Worm (Caenorhabditis elegans) whole organism, early embryonic: ENCODE results near the gene srh-39.

Source experiments
- B0310.2 ChIP-seq: sonication (generic microtip); optimal IDR thresholded peaks from 2 replicates; lab custom pipeline; 2016; ENCODE audit warnings: mild to moderate bottlenecking, missing genetic modification characterization, missing compliant biosample characterization
- aly-1 ChIP-seq: sonication (generic microtip); optimal IDR thresholded peaks from 2 replicates; lab custom pipeline; 2016; ENCODE audit warnings: missing genetic modification characterization, missing compliant biosample characterization
- ama-1 ChIP-seq: fragments of 150-350 bp; optimal IDR thresholded peaks from 2 replicates; lab custom pipeline; 2014
- ceh-36 ChIP-seq: sonication (generic microtip); optimal IDR thresholded peaks from 2 replicates; lab custom pipeline; 2016; ENCODE audit warnings: missing genetic modification characterization, inconsistent platforms, missing compliant biosample characterization
- ets-7 ChIP-seq: sonication (generic microtip); optimal IDR thresholded peaks from 2 replicates; lab custom pipeline; 2016; ENCODE audit warnings: missing genotype, missing genetic modification characterization, missing compliant biosample characterization
- flt-1 ChIP-seq: fragments of 200-800 bp; sonication (Bioruptor generic); IDR thresholded peaks from 2 replicates; pipeline ENCODE4 v1.3.6; 2022; ENCODE audit warnings: missing genetic modification characterization, missing compliant biosample characterization
- hmbx-1 ChIP-seq: sonication (generic microtip); optimal IDR thresholded peaks from 2 replicates; lab custom pipeline; 2016; ENCODE audit warnings: mild to moderate bottlenecking, missing genetic modification characterization, missing compliant biosample characterization
- hmg-4 ChIP-seq: fragments of 200-800 bp; sonication (Bioruptor generic); optimal IDR thresholded peaks from 2 replicates; lab custom pipeline; 2018; ENCODE audit warnings: mild to moderate bottlenecking, missing genetic modification characterization, missing compliant biosample characterization
- hnd-1 ChIP-seq: sonication (generic microtip); optimal IDR thresholded peaks from 2 replicates; lab custom pipeline; 2016; ENCODE audit warnings: missing genetic modification characterization, missing compliant biosample characterization
- pes-1 ChIP-seq: fragments of 200-800 bp; sonication (Bioruptor generic); IDR thresholded peaks from 2 replicates; pipeline ENCODE4 v1.3.6; 2022; ENCODE audit warnings: missing genetic modification reagents, missing genetic modification characterization, missing compliant biosample characterization
- scrt-1 ChIP-seq: fragments of 200-800 bp; sonication (Bioruptor generic); IDR thresholded peaks from 2 replicates; pipeline ENCODE4 v1.3.6; 2022; ENCODE audit warnings: missing genetic modification characterization, missing compliant biosample characterization
- tbx-37 ChIP-seq: fragments of 200-800 bp; sonication (Bioruptor generic); conservative IDR thresholded peaks from 2 replicates; pipeline ENCODE4 v1.3.6; 2022; ENCODE audit warnings: missing genetic modification reagents, missing genetic modification characterization, missing compliant biosample characterization

DNA sequence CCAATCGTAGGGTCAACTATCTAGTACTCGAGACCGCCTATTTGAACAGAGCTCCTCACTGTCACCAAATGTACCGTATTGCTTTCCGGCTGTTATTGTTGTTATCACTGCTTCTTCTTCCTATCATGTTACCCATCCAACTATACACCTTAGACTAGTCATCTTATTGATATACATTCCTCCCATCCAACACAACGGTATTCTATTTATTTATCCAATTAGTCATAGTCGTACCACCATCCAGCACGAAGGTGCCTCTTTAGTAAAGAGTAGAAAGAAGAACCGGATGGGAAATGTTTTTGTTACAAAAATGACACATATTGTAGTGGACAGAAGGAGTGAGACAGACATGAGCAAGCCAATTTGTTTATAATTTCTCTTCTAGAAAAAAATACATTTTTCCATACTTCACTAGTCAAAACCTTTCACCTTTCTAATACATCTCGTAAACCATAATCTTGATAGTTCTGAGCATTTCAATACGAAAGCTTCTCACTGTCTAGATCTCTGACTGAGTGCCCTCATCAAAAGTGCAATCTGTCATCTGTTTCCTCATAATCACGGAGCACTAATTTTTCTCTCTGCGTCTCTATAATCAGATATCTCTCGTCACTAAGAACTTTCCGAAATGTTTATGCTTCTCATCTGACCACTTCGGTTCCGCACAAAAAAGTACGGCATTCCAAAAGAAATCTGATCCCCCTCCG is 45.0 kb upstream of the srh-39 start:
- TF ChIP-seq pes-1 (GFP tag; lab: Robert Waterston, UW) (no peak), tbx-37 (GFP tag; lab: Robert Waterston, UW) (no peak), hmbx-1 (no peak), hmg-4 (GFP tag; lab: Kevin White, UChicago) (no peak), hnd-1 (tag; lab: Kevin White, UChicago) (no peak), ets-7 (tag; lab: Kevin White, UChicago) (no peak), aly-1 (tag; lab: Kevin White, UChicago) (no peak), ama-1 (lab: Kevin White, UChicago) (no peak), flt-1 (GFP tag; lab: Robert Waterston, UW) (no peak), scrt-1 (GFP tag; lab: Robert Waterston, UW) (no peak), ceh-36 (no peak), B0310.2 (tag; lab: Kevin White, UChicago) (no peak)
